Fruit fly (Drosophila melanogaster) whole organism, embryonic: ENCODE results near the gene Roc1b.
A peak's percentile ranks its signal among the peaks of the same experiment; 100 is the strongest.

Experiments
- ATbp ChIP-seq: fragments of 200-800 bp; sonication (Bioruptor generic); optimal IDR thresholded peaks from 2 replicates; lab custom pipeline; 2017; ENCODE audit warnings: missing biosample characterization, mild to moderate bottlenecking, missing genetic modification characterization, missing genetic modification reagents
- Atf3 ChIP-seq: fragments of 200-800 bp; sonication (Bioruptor generic); optimal IDR thresholded peaks from 3 replicates; lab custom pipeline; 2016; ENCODE audit warnings: missing biosample characterization, missing genetic modification characterization
- CG10209 ChIP-seq: fragments of 200-800 bp; sonication (Bioruptor generic); optimal IDR thresholded peaks from 3 replicates; lab custom pipeline; 2017; ENCODE audit warnings: missing biosample characterization, mild to moderate bottlenecking, missing genetic modification characterization, missing genetic modification reagents
- CG10431 ChIP-seq: fragments of 200-800 bp; sonication (Bioruptor generic); optimal IDR thresholded peaks from 3 replicates; lab custom pipeline; 2018; ENCODE audit warnings: missing biosample characterization, mild to moderate bottlenecking, missing genetic modification characterization
- CG11085 ChIP-seq: fragments of 200-800 bp; sonication (Bioruptor generic); IDR thresholded peaks from 2 replicates; pipeline ENCODE4 v1.3.6; 2022; ENCODE audit warnings: missing biosample characterization, missing genetic modification characterization
- CG13624 ChIP-seq: fragments of 200-800 bp; sonication (Bioruptor generic); optimal IDR thresholded peaks from 2 replicates; lab custom pipeline; 2016; ENCODE audit warnings: missing biosample characterization, missing genetic modification characterization
- CG13775 ChIP-seq: fragments of 200-800 bp; sonication (Bioruptor generic); optimal IDR thresholded peaks from 3 replicates; lab custom pipeline; 2017; ENCODE audit warnings: missing biosample characterization, mild to moderate bottlenecking, missing genetic modification characterization
- CG15011 ChIP-seq: fragments of 200-800 bp; sonication (Bioruptor generic); optimal IDR thresholded peaks from 3 replicates; lab custom pipeline; 2018; ENCODE audit warnings: missing biosample characterization, mild to moderate bottlenecking, missing genetic modification characterization
- CG15073 ChIP-seq: fragments of 200-800 bp; sonication (Bioruptor generic); optimal IDR thresholded peaks from 2 replicates; lab custom pipeline; 2016; ENCODE audit warnings: missing biosample characterization, missing genetic modification characterization
- CG15479 ChIP-seq: fragments of 200-800 bp; sonication (Bioruptor generic); optimal IDR thresholded peaks from 3 replicates; lab custom pipeline; 2019; ENCODE audit warnings: missing biosample characterization, mild to moderate bottlenecking, missing genetic modification characterization, moderate library complexity
- CG15601 ChIP-seq: fragments of 200-800 bp; sonication (Bioruptor generic); optimal IDR thresholded peaks from 3 replicates; lab custom pipeline; 2019; ENCODE audit warnings: missing biosample characterization, mild to moderate bottlenecking, missing genetic modification characterization, moderate library complexity
- CG17328 ChIP-seq: fragments of 200-800 bp; sonication (Bioruptor generic); IDR thresholded peaks from 2 replicates; pipeline ENCODE4 v1.3.6; 2022; ENCODE audit warnings: missing biosample characterization, missing genetic modification characterization
- CG1792 ChIP-seq: fragments of 200-800 bp; sonication (Bioruptor generic); optimal IDR thresholded peaks from 2 replicates; lab custom pipeline; 2016; ENCODE audit warnings: missing biosample characterization, missing genetic modification characterization
- CG18476 ChIP-seq: fragments of 200-800 bp; sonication (Bioruptor generic); optimal IDR thresholded peaks from 2 replicates; lab custom pipeline; 2016; ENCODE audit warnings: missing biosample characterization, mild to moderate bottlenecking, missing genetic modification characterization
- CG3847 ChIP-seq: fragments of 200-800 bp; sonication (Bioruptor generic); IDR thresholded peaks from 2 replicates; pipeline ENCODE4 v1.3.6; 2022; ENCODE audit warnings: missing biosample characterization, missing genetic modification characterization
- CG3995 ChIP-seq: fragments of 200-800 bp; sonication (Bioruptor generic); optimal IDR thresholded peaks from 3 replicates; lab custom pipeline; 2016; ENCODE audit warnings: missing biosample characterization, missing genetic modification characterization
- CG4424 ChIP-seq: fragments of 200-800 bp; sonication (Bioruptor generic); optimal IDR thresholded peaks from 3 replicates; lab custom pipeline; 2016; ENCODE audit warnings: missing biosample characterization, missing genetic modification characterization
- CG4730 ChIP-seq: fragments of 200-800 bp; sonication (Bioruptor generic); IDR thresholded peaks from 2 replicates; pipeline ENCODE4 v1.3.6; 2022; ENCODE audit warnings: missing biosample characterization, missing genetic modification characterization
- CG6654 ChIP-seq: fragments of 200-800 bp; sonication (Bioruptor generic); optimal IDR thresholded peaks from 2 replicates; lab custom pipeline; 2017; ENCODE audit warnings: missing biosample characterization, mild to moderate bottlenecking, missing genetic modification characterization
- CG7839 ChIP-seq: fragments of 200-800 bp; sonication (Bioruptor generic); optimal IDR thresholded peaks from 3 replicates; lab custom pipeline; 2018; ENCODE audit warnings: missing biosample characterization, mild to moderate bottlenecking, missing genetic modification characterization, moderate library complexity
- CG9609 ChIP-seq: fragments of 200-800 bp; sonication (Bioruptor generic); optimal IDR thresholded peaks from 3 replicates; lab custom pipeline; 2016; ENCODE audit warnings: missing biosample characterization, missing genetic modification characterization
- CHES-1-like ChIP-seq: fragments of 200-800 bp; sonication (Bioruptor generic); optimal IDR thresholded peaks from 2 replicates; lab custom pipeline; 2016; ENCODE audit warnings: missing biosample characterization, missing genetic modification characterization
- Eip74EF ChIP-seq, 2 experiments: fragments of 200-800 bp in 1 of 2; fragments of >200 bp in 1 of 2; sonication (Bioruptor generic) in 1 of 2; optimal IDR thresholded peaks; 2 replicates each; lab custom pipeline; 2017 to 2019; ENCODE audit warnings: missing biosample characterization in 2 of 2, missing genetic modification characterization in 2 of 2, mild to moderate bottlenecking in 1 of 2, moderate library complexity in 1 of 2
- NC2α ChIP-seq: fragments of 200-800 bp; sonication (Bioruptor generic); optimal IDR thresholded peaks from 2 replicates; lab custom pipeline; 2016; ENCODE audit warnings: missing biosample characterization, missing genetic modification characterization
- Ptx1 ChIP-seq: fragments of 200-800 bp; sonication (Bioruptor generic); IDR thresholded peaks from 2 replicates; pipeline ENCODE4 v1.3.6; 2022; ENCODE audit warnings: missing biosample characterization, missing genetic modification characterization
- Spps ChIP-seq: fragments of 200-800 bp; sonication (Bioruptor generic); optimal IDR thresholded peaks from 2 replicates; lab custom pipeline; 2018; ENCODE audit warnings: missing biosample characterization, mild to moderate bottlenecking, missing genetic modification characterization
- btn ChIP-seq: fragments of 200-800 bp; sonication (Bioruptor generic); optimal IDR thresholded peaks from 2 replicates; lab custom pipeline; 2016; ENCODE audit warnings: missing biosample characterization, missing genetic modification characterization
- ftz-f1 ChIP-seq: fragments of 200-800 bp; sonication (Bioruptor generic); optimal IDR thresholded peaks from 2 replicates; lab custom pipeline; 2016; ENCODE audit warnings: missing biosample characterization, missing genetic modification characterization
- fu2 ChIP-seq: fragments of 200-800 bp; sonication (Bioruptor generic); optimal IDR thresholded peaks from 2 replicates; lab custom pipeline; 2016; ENCODE audit warnings: missing biosample characterization, missing genetic modification characterization
- grau ChIP-seq: fragments of 200-800 bp; optimal IDR thresholded peaks from 3 replicates; lab custom pipeline; 2019; ENCODE audit warnings: missing biosample characterization, mild to moderate bottlenecking, missing genetic modification characterization, moderate library complexity
- hb ChIP-seq: fragments of 200-800 bp; sonication (Bioruptor generic); IDR thresholded peaks from 3 replicates; pipeline ENCODE4 v1.3.6; 2022; ENCODE audit warnings: missing biosample characterization, missing genetic modification characterization; ENCODE audit not compliant: partially characterized antibody
- insv ChIP-seq, 2 experiments: fragments of 200-800 bp; sonication (Bioruptor generic); optimal IDR thresholded peaks; 3 replicates each; lab custom pipeline; 2016 to 2018; ENCODE audit warnings: missing biosample characterization in 2 of 2, missing genetic modification characterization in 2 of 2
- lov ChIP-seq, 2 experiments: fragments of 200-800 bp in 1 of 2; fragments of >200 bp in 1 of 2; sonication (Bioruptor generic) in 1 of 2; IDR thresholded peaks in 1 of 2; optimal IDR thresholded peaks in 1 of 2; 2 replicates in 1 of 2; 3 replicates in 1 of 2; pipeline versions ENCODE4 v1.3.6 to Lab custom; 2017 to 2022; ENCODE audit warnings: missing biosample characterization in 1 of 2, missing genetic modification characterization in 1 of 2
- nmo ChIP-seq: fragments of 200-800 bp; sonication (Bioruptor generic); optimal IDR thresholded peaks from 2 replicates; lab custom pipeline; 2018; ENCODE audit warnings: missing biosample characterization, mild to moderate bottlenecking, missing genetic modification characterization, moderate library complexity
- nom ChIP-seq: fragments of 200-800 bp; sonication (Bioruptor generic); optimal IDR thresholded peaks from 2 replicates; lab custom pipeline; 2017; ENCODE audit warnings: missing biosample characterization, missing genetic modification characterization, mild to moderate bottlenecking, moderate library complexity, missing genetic modification reagents
- odd ChIP-seq: fragments of 200-800 bp; sonication (Bioruptor generic); optimal IDR thresholded peaks from 2 replicates; lab custom pipeline; 2017; ENCODE audit warnings: missing biosample characterization, mild to moderate bottlenecking, missing genetic modification characterization
- pum ChIP-seq: fragments of 200-800 bp; sonication (Bioruptor generic); optimal IDR thresholded peaks from 2 replicates; lab custom pipeline; 2016; ENCODE audit warnings: missing biosample characterization, missing genetic modification characterization
- row ChIP-seq: fragments of 200-800 bp; sonication (Bioruptor generic); IDR thresholded peaks from 3 replicates; pipeline ENCODE4 v1.3.6; 2022; ENCODE audit warnings: missing biosample characterization, missing genetic modification characterization
- sens-2 ChIP-seq: fragments of 200-800 bp; sonication (Bioruptor generic); IDR thresholded peaks from 2 replicates; pipeline ENCODE4 v1.3.6; 2022; ENCODE audit warnings: missing biosample characterization, missing genetic modification characterization
- shn ChIP-seq: fragments of 200-800 bp; sonication (Bioruptor generic); optimal IDR thresholded peaks from 3 replicates; lab custom pipeline; 2016; ENCODE audit warnings: missing biosample characterization, missing genetic modification characterization
- so ChIP-seq: fragments of 200-800 bp; sonication (Bioruptor generic); IDR thresholded peaks from 3 replicates; pipeline ENCODE4 v1.3.6; 2022; ENCODE audit warnings: missing biosample characterization, missing genetic modification characterization
- tap ChIP-seq: fragments of 200-800 bp; optimal IDR thresholded peaks from 3 replicates; lab custom pipeline; 2019; ENCODE audit warnings: missing biosample characterization, mild to moderate bottlenecking, missing genetic modification characterization, moderate library complexity
- vvl ChIP-seq: fragments of 200-800 bp; sonication (Bioruptor generic); IDR thresholded peaks from 2 replicates; pipeline ENCODE4 v1.3.6; 2022; ENCODE audit warnings: missing biosample characterization, missing genetic modification characterization
- wor ChIP-seq: fragments of 200-800 bp; sonication (Bioruptor generic); IDR thresholded peaks from 2 replicates; pipeline ENCODE4 v1.3.6; 2022; ENCODE audit warnings: missing biosample characterization, missing genetic modification characterization

Gene Roc1b

DNA sequence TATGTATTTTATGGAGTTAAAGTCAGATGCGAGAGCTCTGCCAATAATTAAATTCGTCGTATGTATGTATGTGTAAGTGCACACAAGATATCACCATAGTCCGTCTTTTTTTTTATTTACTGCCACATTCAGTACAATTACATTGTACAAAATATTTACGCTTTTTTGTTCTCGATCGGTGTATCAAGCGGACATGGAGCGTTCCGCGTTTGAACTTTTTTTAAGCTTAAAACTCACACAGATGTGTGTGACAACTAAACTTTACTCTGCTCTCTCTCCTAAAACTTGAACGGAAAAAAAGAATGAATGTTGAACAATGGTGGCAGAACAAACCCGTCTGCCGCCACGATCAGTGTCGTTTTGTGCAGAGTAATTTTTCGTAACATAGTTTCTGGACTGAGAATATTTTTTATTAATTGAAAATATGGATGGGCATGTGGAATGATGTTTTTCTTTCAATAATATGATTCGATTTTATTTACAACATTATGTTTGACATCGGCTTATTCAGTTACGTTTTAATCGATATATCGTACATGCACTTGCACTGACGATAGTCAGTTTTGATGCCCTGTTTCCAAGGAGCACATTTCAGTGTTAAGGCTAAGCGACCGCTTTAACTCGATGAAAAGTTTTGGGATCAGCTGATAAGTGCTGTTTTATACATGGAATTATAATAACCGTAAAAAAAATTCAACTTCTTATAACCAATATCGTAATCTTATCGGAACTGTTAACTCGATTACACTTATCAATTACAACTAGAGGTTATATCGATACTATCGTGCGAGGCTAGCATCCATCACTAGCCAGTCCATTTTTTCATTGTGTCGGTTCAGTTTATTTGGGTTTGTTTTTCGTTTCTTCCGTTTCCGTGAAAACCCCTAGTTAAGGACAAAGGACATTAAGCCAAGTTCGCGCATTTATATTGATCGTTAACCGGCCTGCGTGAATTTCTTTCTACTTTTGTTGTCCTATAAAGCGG is 10.8 kb upstream of the Roc1b start, which contains the start of gene mth (continued):
- TF ChIP-seq CG15479 (GFP tag; lab: Kevin White, UChicago) (no peak), vvl (GFP tag; lab: Robert Waterston, UW) (peak; percentile 51), CG3995 (GFP tag; lab: Kevin White, UChicago) (peak; percentile 54)

DNA sequence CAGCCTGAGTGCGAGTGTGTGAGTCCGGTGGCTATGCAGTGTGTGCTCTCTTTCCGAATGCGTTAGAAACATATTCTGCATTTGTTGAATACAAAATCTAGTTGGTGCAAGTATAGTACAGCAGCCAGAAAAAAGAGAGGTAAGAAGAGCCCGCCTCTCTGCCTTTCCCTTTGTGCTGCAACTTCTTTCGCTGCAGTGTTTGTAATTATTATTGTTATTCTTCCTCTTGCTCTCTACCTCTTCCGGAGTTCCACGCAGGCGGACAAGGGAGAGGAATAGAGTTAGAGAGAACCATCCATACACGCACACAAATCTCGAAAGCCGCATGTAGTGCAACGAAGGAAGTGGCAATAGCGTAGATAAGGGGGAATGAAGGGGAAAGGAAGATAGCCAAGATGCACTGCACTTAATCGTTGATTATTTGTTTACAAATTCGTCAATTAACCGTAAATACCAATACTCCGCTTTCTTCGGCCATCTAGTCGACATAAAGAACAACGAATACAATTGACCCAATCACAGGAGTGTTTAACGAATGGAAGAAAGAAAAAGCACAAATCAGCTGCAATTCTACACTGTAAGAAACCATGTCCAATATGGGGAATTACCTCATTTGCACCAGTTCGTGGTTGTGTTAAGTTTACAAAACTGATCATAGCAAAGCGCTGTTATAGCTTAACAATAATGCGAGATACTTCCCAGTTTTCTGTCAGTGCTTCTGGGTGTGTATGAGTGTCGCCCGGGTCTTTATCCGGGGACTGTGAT is 10.0 kb upstream of the Roc1b start:
- TF ChIP-seq wor (GFP tag; lab: Robert Waterston, UW) (peak; percentile 69), shn (GFP tag; lab: Kevin White, UChicago) (peak; percentile 77), CG9609 (GFP tag; lab: Kevin White, UChicago) (peak; percentile 52), CG13624 (GFP tag; lab: Kevin White, UChicago) (peak; percentile 15), CG4730 (GFP tag; lab: Robert Waterston, UW) (0 out of 2 replicates have a peak, but pooled peaks have one; percentile 11), CG15011 (GFP tag; lab: Kevin White, UChicago) (no peak), NC2α (GFP tag; lab: Kevin White, UChicago) (no peak), nom (peak; percentile 61), Eip74EF (GFP tag; optimal IDR thresholded peaks at IDR 0.05; lab: Kevin White, UChicago) (peak in 1 of 2 experiments; percentile 54), CG18476 (GFP tag; lab: Kevin White, UChicago) (peak; percentile 47), tap (peak; percentile 62), CG10209 (GFP tag; lab: Kevin White, UChicago) (peak; percentile 65), so (GFP tag; lab: Robert Waterston, UW) (peak; percentile 27; the same call in 1 of the 3 replicates), CHES-1-like (GFP tag; lab: Kevin White, UChicago) (peak; percentile 58), grau (tag; lab: Kevin White, UChicago) (peak; percentile 60), fu2 (peak; percentile 20), Atf3 (GFP tag; lab: Kevin White, UChicago) (peak; percentile 70), insv (GFP tag; optimal IDR thresholded peaks at IDR 0.05; lab: Kevin White, UChicago) (no peak), CG6654 (GFP tag; lab: Kevin White, UChicago) (peak; percentile 48), btn (GFP tag; lab: Kevin White, UChicago) (peak; percentile 66), pum (peak; percentile 76), CG11085 (GFP tag; lab: Robert Waterston, UW) (no peak), CG15601 (tag; lab: Kevin White, UChicago) (peak; percentile 81), lov (optimal IDR thresholded peaks at IDR 0.05; lab: Kevin White, UChicago) (no peak), lov (GFP tag; IDR thresholded peaks at IDR 0.05; lab: Robert Waterston, UW) (peak; percentile 73; the same call in 2 of the 3 replicates), CG3847 (0 out of 2 replicates have a peak, but pooled peaks have one; percentile 35), sens-2 (peak; percentile 59; the same call in 1 of the 2 replicates), CG13775 (GFP tag; lab: Kevin White, UChicago) (peak; percentile 53), ftz-f1 (GFP tag; lab: Kevin White, UChicago) (no peak), hb (no peak), CG1792 (peak; percentile 61), Spps (peak; percentile 64), ATbp (GFP tag; lab: Kevin White, UChicago) (peak; percentile 85), CG10431 (GFP tag; lab: Kevin White, UChicago) (peak; percentile 74), nmo (GFP tag; lab: Kevin White, UChicago) (peak; percentile 78), Ptx1 (peak; percentile 73), row (GFP tag; lab: Robert Waterston, UW) (peak; percentile 80), odd (GFP tag; lab: Kevin White, UChicago) (peak; percentile 12), CG17328 (GFP tag; lab: Robert Waterston, UW) (peak; percentile 81), CG7839 (tag; lab: Kevin White, UChicago) (peak; percentile 75), CG15073 (GFP tag; lab: Kevin White, UChicago) (peak; percentile 15), CG4424 (GFP tag; lab: Kevin White, UChicago) (peak; percentile 81)
